Worm (Caenorhabditis elegans) whole organism, L2 larva: Measurements from ENCODE around the gene hpo-33.

Source experiments
- F13H6.1 ChIP-seq: sonication (generic microtip); optimal IDR thresholded peaks from 2 replicates; lab custom pipeline; 2016; ENCODE audit warnings: missing genetic modification characterization, missing compliant biosample characterization
- R02D3.7 ChIP-seq: fragments of 150-350 bp; optimal IDR thresholded peaks from 2 replicates; lab custom pipeline; 2014; ENCODE audit warnings: missing biosample characterization, missing genetic modification characterization
- ZK546.5 ChIP-seq: sonication (generic microtip); optimal IDR thresholded peaks from 2 replicates; lab custom pipeline; 2017; ENCODE audit warnings: missing biosample characterization, missing genetic modification characterization
- alr-1 ChIP-seq: fragments of 150-350 bp; optimal IDR thresholded peaks from 2 replicates; lab custom pipeline; 2014; ENCODE audit warnings: missing biosample characterization, missing genetic modification characterization
- aly-2 ChIP-seq: fragments of 150-350 bp; optimal IDR thresholded peaks from 2 replicates; lab custom pipeline; 2014; ENCODE audit warnings: missing biosample characterization, missing genetic modification characterization
- ama-1 ChIP-seq: fragments of 150-350 bp; optimal IDR thresholded peaks from 2 replicates; lab custom pipeline; 2018; ENCODE audit warnings: inconsistent platforms
- blmp-1 ChIP-seq: sonication (generic microtip); optimal IDR thresholded peaks from 2 replicates; lab custom pipeline; 2017; ENCODE audit warnings: missing genetic modification characterization, mild to moderate bottlenecking, missing compliant biosample characterization, antibody characterized with exemption, moderate library complexity; ENCODE audit not compliant: insufficient read depth
- ceh-16 ChIP-seq: fragments of 150-350 bp; optimal IDR thresholded peaks from 2 replicates; lab custom pipeline; 2014; ENCODE audit warnings: missing biosample characterization, missing genetic modification characterization
- ceh-82 ChIP-seq: fragments of 150-350 bp; optimal IDR thresholded peaks from 2 replicates; lab custom pipeline; 2014; ENCODE audit warnings: missing biosample characterization, missing genetic modification characterization
- crh-2 ChIP-seq: sonication (generic microtip); optimal IDR thresholded peaks from 2 replicates; lab custom pipeline; 2017; ENCODE audit warnings: missing biosample characterization, missing genetic modification characterization
- elt-1 ChIP-seq: fragments of 150-350 bp; optimal IDR thresholded peaks from 2 replicates; lab custom pipeline; 2014; ENCODE audit warnings: missing biosample characterization, missing genetic modification characterization
- elt-3 ChIP-seq: sonication (generic microtip); optimal IDR thresholded peaks from 2 replicates; lab custom pipeline; 2017; ENCODE audit warnings: missing biosample characterization, missing genetic modification characterization
- fos-1 ChIP-seq: fragments of 150-350 bp; optimal IDR thresholded peaks from 2 replicates; lab custom pipeline; 2014; ENCODE audit warnings: missing biosample characterization, missing genetic modification characterization
- lin-11 ChIP-seq: fragments of 150-350 bp; sonication (generic microtip); optimal IDR thresholded peaks from 2 replicates; lab custom pipeline; 2014; ENCODE audit warnings: missing biosample characterization, missing genetic modification characterization, inconsistent platforms, mixed read lengths
- lin-13 ChIP-seq: fragments of 150-350 bp; optimal IDR thresholded peaks from 2 replicates; lab custom pipeline; 2014; ENCODE audit warnings: missing biosample characterization, missing genetic modification reagents, missing genetic modification characterization
- lin-39 ChIP-seq: fragments of 150-350 bp; optimal IDR thresholded peaks from 2 replicates; lab custom pipeline; 2014; ENCODE audit warnings: missing biosample characterization, missing genetic modification reagents, missing genetic modification characterization
- lsy-2 ChIP-seq, 2 experiments: fragments of 150-350 bp in 1 of 2; sonication (generic microtip) in 1 of 2; optimal IDR thresholded peaks; 2 replicates each; lab custom pipeline; 2014 to 2017; ENCODE audit warnings: missing biosample characterization in 2 of 2, missing genetic modification characterization in 2 of 2
- mab-5 ChIP-seq: fragments of 150-350 bp; optimal IDR thresholded peaks from 2 replicates; lab custom pipeline; 2014; ENCODE audit warnings: missing biosample characterization, missing genetic modification characterization
- mbf-1 ChIP-seq: sonication (generic microtip); optimal IDR thresholded peaks from 2 replicates; lab custom pipeline; 2017; ENCODE audit warnings: missing biosample characterization, missing genetic modification characterization
- mdl-1 ChIP-seq, 2 experiments: fragments of 150-350 bp in 1 of 2; sonication (generic microtip) in 1 of 2; optimal IDR thresholded peaks; 2 replicates each; lab custom pipeline; 2017; ENCODE audit warnings: missing biosample characterization in 2 of 2, missing genetic modification characterization in 2 of 2
- nhr-10 ChIP-seq: sonication (generic microtip); optimal IDR thresholded peaks from 2 replicates; lab custom pipeline; 2017; ENCODE audit warnings: missing biosample characterization, missing genetic modification characterization
- nhr-11 ChIP-seq: fragments of 150-350 bp; optimal IDR thresholded peaks from 2 replicates; lab custom pipeline; 2014; ENCODE audit warnings: missing biosample characterization, missing genetic modification characterization
- nhr-12 ChIP-seq: fragments of 150-350 bp; optimal IDR thresholded peaks from 2 replicates; lab custom pipeline; 2014; ENCODE audit warnings: missing biosample characterization, missing genetic modification characterization
- nhr-129 ChIP-seq: fragments of 150-350 bp; optimal IDR thresholded peaks from 2 replicates; lab custom pipeline; 2014; ENCODE audit warnings: missing biosample characterization, missing genetic modification characterization
- nhr-23 ChIP-seq: fragments of 150-350 bp; optimal IDR thresholded peaks from 2 replicates; lab custom pipeline; 2014; ENCODE audit warnings: missing biosample characterization, missing genetic modification reagents, missing genetic modification characterization
- nhr-25 ChIP-seq: fragments of 150-350 bp; sonication (generic microtip); optimal IDR thresholded peaks from 3 replicates; lab custom pipeline; 2014; ENCODE audit warnings: missing biosample characterization, missing genetic modification characterization
- nhr-6 ChIP-seq: fragments of 150-350 bp; optimal IDR thresholded peaks from 2 replicates; lab custom pipeline; 2014; ENCODE audit warnings: missing biosample characterization, missing genetic modification characterization
- nhr-77 ChIP-seq: fragments of 150-350 bp; optimal IDR thresholded peaks from 2 replicates; lab custom pipeline; 2014; ENCODE audit warnings: missing biosample characterization, missing genetic modification characterization
- peb-1 ChIP-seq: fragments of 150-350 bp; optimal IDR thresholded peaks from 2 replicates; lab custom pipeline; 2014; ENCODE audit warnings: missing biosample characterization, missing genetic modification characterization
- sem-4 ChIP-seq: fragments of 150-350 bp; optimal IDR thresholded peaks from 2 replicates; lab custom pipeline; 2014; ENCODE audit warnings: missing biosample characterization, missing genetic modification reagents, missing genetic modification characterization
- skn-1 ChIP-seq: sonication (generic microtip); optimal IDR thresholded peaks from 2 replicates; lab custom pipeline; 2017; ENCODE audit warnings: missing biosample characterization, missing genetic modification characterization
- sma-3 ChIP-seq: sonication (generic microtip); optimal IDR thresholded peaks from 2 replicates; lab custom pipeline; 2016; ENCODE audit warnings: missing genetic modification reagents, missing genetic modification characterization, missing compliant biosample characterization
- sma-9 ChIP-seq, 2 experiments: fragments of 150-350 bp in 1 of 2; sonication (generic microtip) in 1 of 2; optimal IDR thresholded peaks; 2 replicates each; lab custom pipeline; 2014 to 2016; ENCODE audit warnings: missing genetic modification characterization in 2 of 2, mild to moderate bottlenecking in 1 of 2, missing biosample characterization in 1 of 2, missing compliant biosample characterization in 1 of 2, missing genetic modification reagents in 1 of 2, moderate library complexity in 1 of 2
- snpc-4 ChIP-seq: fragments of 150-350 bp; optimal IDR thresholded peaks from 2 replicates; lab custom pipeline; 2014; ENCODE audit warnings: missing biosample characterization, missing genetic modification characterization
- unc-39 ChIP-seq: fragments of 150-350 bp; optimal IDR thresholded peaks from 2 replicates; lab custom pipeline; 2014; ENCODE audit warnings: missing biosample characterization, missing genetic modification characterization
- unc-55 ChIP-seq: fragments of 150-350 bp; sonication (generic microtip); optimal IDR thresholded peaks from 3 replicates; lab custom pipeline; 2014; ENCODE audit warnings: missing biosample characterization, missing genetic modification reagents, missing genetic modification characterization
- unc-62 ChIP-seq: fragments of 150-350 bp; optimal IDR thresholded peaks from 2 replicates; lab custom pipeline; 2014; ENCODE audit warnings: missing biosample characterization, missing genetic modification reagents, missing genetic modification characterization
- zag-1 ChIP-seq: fragments of 150-350 bp; optimal IDR thresholded peaks from 2 replicates; lab custom pipeline; 2014; ENCODE audit warnings: missing biosample characterization, missing genetic modification characterization
- ztf-1 ChIP-seq: fragments of 200-800 bp; sonication (Bioruptor generic); conservative IDR thresholded peaks from 2 replicates; pipeline ENCODE4 v1.3.6; 2022; ENCODE audit warnings: missing genetic modification characterization, missing compliant biosample characterization
- ztf-11 ChIP-seq: sonication (generic microtip); optimal IDR thresholded peaks from 2 replicates; lab custom pipeline; 2017; ENCODE audit warnings: missing biosample characterization, missing genetic modification characterization
- ztf-4 ChIP-seq: fragments of 150-350 bp; optimal IDR thresholded peaks from 2 replicates; lab custom pipeline; 2014; ENCODE audit warnings: missing biosample characterization, missing genetic modification characterization

Gene hpo-33

DNA sequence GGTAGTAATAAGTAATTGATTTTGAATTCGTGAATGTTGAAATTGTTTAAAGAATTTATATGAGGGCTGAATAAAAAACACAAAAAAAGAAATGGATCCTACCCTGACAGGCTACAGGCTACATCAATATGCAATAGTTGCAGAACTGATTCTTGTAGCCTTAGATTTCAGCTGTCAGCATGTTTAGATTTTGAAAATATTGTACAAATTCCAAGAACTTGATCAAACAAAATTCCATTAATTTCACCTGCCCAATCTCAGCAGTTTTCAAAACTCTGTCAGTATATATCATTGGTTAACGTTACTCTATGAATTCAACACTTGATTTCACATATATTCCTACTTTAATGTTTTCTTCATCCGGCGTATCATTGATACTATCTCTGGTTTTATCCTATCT, 11.9 kb upstream of the hpo-33 start:
- TF ChIP-seq alr-1: no peak
- no peak for TF ChIP-seq nhr-23
- no peak for TF ChIP-seq unc-55 (GFP tag; lab: Kevin White, UChicago)
- no peak for TF ChIP-seq lsy-2 (tag; optimal IDR thresholded peaks at IDR 0.05; lab: Kevin White, UChicago)
- TF ChIP-seq nhr-129 (tag; lab: Kevin White, UChicago): no peak
- TF ChIP-seq elt-1 (tag; lab: Kevin White, UChicago): no peak
- no peak for TF ChIP-seq unc-62 (GFP tag; lab: Kevin White, UChicago)
- no peak for TF ChIP-seq blmp-1 (tag; lab: Kevin White, UChicago)
- no peak for TF ChIP-seq lin-11 (tag; lab: Kevin White, UChicago)
- no peak for TF ChIP-seq ztf-4 (tag; lab: Kevin White, UChicago)
- no peak for TF ChIP-seq nhr-25
- no peak for TF ChIP-seq ZK546.5 (tag; lab: Kevin White, UChicago)
- no peak for TF ChIP-seq lin-13 (GFP tag; lab: Kevin White, UChicago)
- TF ChIP-seq ama-1 (lab: Kevin White, UChicago): no peak
- no peak for TF ChIP-seq nhr-12
- no peak for TF ChIP-seq ztf-11 (tag; lab: Kevin White, UChicago)

- TF ChIP-seq R02D3.7 (tag; lab: Kevin White, UChicago) (no peak), ceh-82 (tag; lab: Kevin White, UChicago) (no peak), fos-1 (tag; lab: Kevin White, UChicago) (no peak), mdl-1 (tag; optimal IDR thresholded peaks at IDR 0.05; lab: Kevin White, UChicago) (no peak), sma-9 (GFP tag; optimal IDR thresholded peaks at IDR 0.05; lab: Kevin White, UChicago) (no peak), sma-9 (tag; optimal IDR thresholded peaks at IDR 0.05; lab: Kevin White, UChicago) (no peak), unc-39 (tag; lab: Kevin White, UChicago) (no peak), sma-3 (GFP tag; lab: Kevin White, UChicago) (no peak), ZK546.5 (tag; lab: Kevin White, UChicago) (no peak), blmp-1 (tag; lab: Kevin White, UChicago) (no peak), ztf-11 (tag; lab: Kevin White, UChicago) (no peak), nhr-10 (tag; lab: Kevin White, UChicago) (no peak), mab-5 (tag; lab: Kevin White, UChicago) (no peak), F13H6.1 (tag; lab: Kevin White, UChicago) (no peak), skn-1 (tag; lab: Kevin White, UChicago) (no peak), crh-2 (no peak), zag-1 (tag; lab: Kevin White, UChicago) (no peak), lin-39 (tag; lab: Kevin White, UChicago) (no peak), nhr-129 (tag; lab: Kevin White, UChicago) (no peak), snpc-4 (tag; lab: Kevin White, UChicago) (no peak), sem-4 (no peak)
These were observed 6.5 kb upstream of the hpo-33 start, which contains the start of gene srz-94 for ce11 chrV:17035850-17036249. srz-94 (minus strand) TSS chrV:17035950.

DNA sequence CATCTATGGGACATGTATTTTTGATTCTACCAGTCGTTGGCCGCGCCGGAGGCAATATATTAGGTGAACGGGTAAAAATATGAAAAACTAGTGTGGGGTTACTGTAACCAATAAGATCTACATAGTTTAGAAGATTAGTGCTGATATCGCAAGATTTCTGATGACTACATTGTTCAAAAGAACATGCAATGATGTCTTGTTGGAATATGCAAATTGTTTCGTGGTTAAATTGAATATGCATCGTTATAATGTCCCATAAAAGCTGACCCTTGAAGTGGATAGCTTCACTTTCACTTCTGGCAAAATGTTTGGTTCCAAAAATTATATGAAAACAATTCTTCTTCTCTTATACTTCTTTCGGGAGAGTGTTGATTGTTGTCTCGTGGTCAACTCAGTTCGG, 2.1 kb downstream of the hpo-33 start, which contains the start of gene F28B1.2:
Gene F28B1.2 (plus strand): TSS at position 301 of the 400 bp plus-strand sequence.
- TF ChIP-seq ztf-1 (GFP tag; lab: Robert Waterston, UW) (no peak), nhr-10 (tag; lab: Kevin White, UChicago) (no peak), peb-1 (no peak), fos-1 (tag; lab: Kevin White, UChicago) (no peak), nhr-25 (no peak), aly-2 (tag; lab: Kevin White, UChicago) (no peak), mbf-1 (no peak), alr-1 (no peak), elt-1 (tag; lab: Kevin White, UChicago) (no peak), elt-3 (tag; lab: Kevin White, UChicago) (no peak)
- TF ChIP-seq, all 48 proteins: peak for 0

ce11 chrV:17059987-17060386, 17.6 kb downstream of the hpo-33 start, which contains the start of gene sri-66:
sri-66 (plus strand) TSS chrV:17060287.
- no peak for TF ChIP-seq elt-3 (tag; lab: Kevin White, UChicago)
- no peak for TF ChIP-seq nhr-6
- TF ChIP-seq ceh-16: no peak
- TF ChIP-seq alr-1: no peak
- no peak for TF ChIP-seq nhr-11 (tag; lab: Kevin White, UChicago)
- no peak for TF ChIP-seq ztf-11 (tag; lab: Kevin White, UChicago)
- TF ChIP-seq fos-1 (tag; lab: Kevin White, UChicago): no peak
- no peak for TF ChIP-seq aly-2 (tag; lab: Kevin White, UChicago)
- TF ChIP-seq nhr-77 (tag; lab: Kevin White, UChicago): no peak
- no peak for TF ChIP-seq lsy-2 (tag; optimal IDR thresholded peaks at IDR 0.05; lab: Kevin White, UChicago)
- TF ChIP-seq, all 48 proteins: peak for 0
